Worm (Caenorhabditis elegans): ENCODE data around the gene unc-69.

ce11 chrIII:10318062-10318609 is 603 bp upstream of the unc-69 start, which contains the start of the genes unc-50 and ostf-4:
- TF ChIP-seq skn-1 (tag; optimal IDR thresholded peaks at IDR 0.05) (no peak), unc-86 (tag; optimal IDR thresholded peaks at IDR 0.05) (no peak), elt-2 (tag; optimal IDR thresholded peaks at IDR 0.05) (no peak), rnt-1 (tag; optimal IDR thresholded peaks at IDR 0.05) (no peak), lin-39 (tag; optimal IDR thresholded peaks at IDR 0.05) (no peak), hlh-4 (tag; optimal IDR thresholded peaks at IDR 0.05) (no peak), snu-23 (GFP tag; optimal IDR thresholded peaks at IDR 0.05) (no peak)
